Worm (Caenorhabditis elegans) whole organism, L4/young adult: ENCODE results near the gene mrpl-12.

Experiments used
- W03F9.2 ChIP-seq: fragments of 150-350 bp; optimal IDR thresholded peaks from 2 replicates; lab custom pipeline; 2014; ENCODE audit warnings: missing biosample characterization, missing genetic modification characterization
- dao-5 ChIP-seq: sonication (generic microtip); optimal IDR thresholded peaks from 2 replicates; lab custom pipeline; 2016; ENCODE audit warnings: missing genotype, missing genetic modification characterization, moderate library complexity, missing compliant biosample characterization
- him-1 ChIP-seq: sonication (generic microtip); optimal IDR thresholded peaks from 2 replicates; lab custom pipeline; 2016; ENCODE audit warnings: missing genotype, missing genetic modification reagents, missing genetic modification characterization, missing compliant biosample characterization

DNA sequence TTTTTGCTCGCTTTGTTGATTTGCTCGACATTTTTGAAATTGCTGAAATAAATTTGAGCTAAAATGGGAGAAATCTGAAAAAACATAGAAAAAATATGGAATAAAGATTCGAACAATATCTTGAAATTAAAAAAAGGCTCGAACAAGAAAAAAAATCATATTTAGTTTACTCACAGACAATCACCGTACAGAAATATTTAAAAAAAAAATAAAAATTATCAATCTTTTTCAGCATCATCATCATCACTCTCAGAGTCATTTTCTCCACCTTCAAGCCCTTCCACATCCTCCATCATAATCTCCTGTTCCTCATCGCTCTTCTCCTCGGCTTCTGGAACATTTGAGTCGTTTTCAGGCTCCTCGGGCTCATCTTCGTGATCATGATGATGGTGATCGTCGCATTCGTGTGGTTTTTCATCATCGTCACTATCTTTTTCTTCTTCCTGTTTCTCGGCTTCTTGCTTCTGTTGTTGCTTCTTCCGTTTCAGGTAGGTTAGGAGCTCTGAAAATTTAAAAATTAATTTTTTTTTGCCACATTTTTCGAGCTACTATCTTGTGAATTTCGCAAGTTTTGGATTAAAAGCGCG, 48.0 kb downstream of the mrpl-12 start, which contains the start of gene hpl-2:
- no peak for TF ChIP-seq W03F9.2 (tag; lab: Kevin White, UChicago)
- TF ChIP-seq him-1: no peak
- TF ChIP-seq dao-5 (tag; lab: Kevin White, UChicago): no peak
